Fruit fly (Drosophila melanogaster) whole organism: ENCODE measurements around the gene CG33647.

Source experiments
- CG8478 ChIP-seq: fragments of >200 bp; optimal IDR thresholded peaks from 2 replicates; lab custom pipeline; 2018; ENCODE audit warnings: inconsistent platforms
- Dll ChIP-seq: fragments of >200 bp; optimal IDR thresholded peaks from 2 replicates; lab custom pipeline; 2017
- EcR ChIP-seq, 2 experiments: fragments of >200 bp; optimal IDR thresholded peaks; 2 replicates each; lab custom pipeline; 2017; ENCODE audit warnings: missing biosample characterization in 2 of 2, missing genetic modification characterization in 2 of 2, missing genetic modification reagents in 2 of 2
- pan ChIP-seq: fragments of >200 bp; optimal IDR thresholded peaks from 2 replicates; lab custom pipeline; 2017
- psq ChIP-seq: fragments of >200 bp; optimal IDR thresholded peaks from 2 replicates; lab custom pipeline; 2017
- usp ChIP-seq: fragments of >200 bp; optimal IDR thresholded peaks from 2 replicates; lab custom pipeline; 2017; ENCODE audit warnings: missing biosample characterization, missing genetic modification characterization, mixed read lengths

dm6 chr3L:19216377-19216776, 19.8 kb upstream of the CG33647 start:
- TF ChIP-seq pan (lab: Kevin White, UChicago) = no peak
- TF ChIP-seq usp (GFP tag; lab: Kevin White, UChicago) = no peak
- no peak for TF ChIP-seq EcR (GFP tag; optimal IDR thresholded peaks at IDR 0.05; lab: Kevin White, UChicago)
- no peak for TF ChIP-seq CG8478 (lab: Kevin White, UChicago)
- no peak for TF ChIP-seq psq (lab: Kevin White, UChicago)
- TF ChIP-seq Dll (lab: Kevin White, UChicago) = no peak
